Fruit fly (Drosophila melanogaster): ENCODE measurements around the gene CG8907.

dm6 chr3R:17056905-17057251, 48.8 kb downstream of the CG8907 start:
- TF ChIP-seq dl (GFP tag; optimal IDR thresholded peaks at IDR 0.05; ENCODE audit: insufficient read depth in 1 of 2, partially characterized antibody in 2 of 2) (no peak), Vsx2 (GFP tag; optimal IDR thresholded peaks at IDR 0.05; ENCODE audit: partially characterized antibody) (no peak), Hr78 (GFP tag; optimal IDR thresholded peaks at IDR 0.05) (no peak), br (GFP tag; optimal IDR thresholded peaks at IDR 0.05) (no peak), N (GFP tag; optimal IDR thresholded peaks at IDR 0.05) (no peak), CrebA (GFP tag; optimal IDR thresholded peaks at IDR 0.05; ENCODE audit: borderline replicate concordance) (no peak), h (GFP tag; optimal IDR thresholded peaks at IDR 0.05) (no peak), psq (GFP tag; optimal IDR thresholded peaks at IDR 0.05) (no peak), brk (GFP tag; optimal IDR thresholded peaks at IDR 0.05) (no peak), Dfd (GFP tag; optimal IDR thresholded peaks at IDR 0.05) (no peak), OdsH (GFP tag; optimal IDR thresholded peaks at IDR 0.05) (no peak), woc (GFP tag; optimal IDR thresholded peaks at IDR 0.05) (no peak), usp (GFP tag; optimal IDR thresholded peaks at IDR 0.05) (no peak)
